Worm (Caenorhabditis elegans) whole organism, L2 larva: ENCODE data around the gene nmy-1.

ENCODE experiments used
- ZK546.5 ChIP-seq: sonication (generic microtip); optimal IDR thresholded peaks from 2 replicates; lab custom pipeline; 2017; ENCODE audit warnings: missing biosample characterization, missing genetic modification characterization
- aly-2 ChIP-seq: fragments of 150-350 bp; optimal IDR thresholded peaks from 2 replicates; lab custom pipeline; 2014; ENCODE audit warnings: missing biosample characterization, missing genetic modification characterization
- dmd-4 ChIP-seq: sonication (generic microtip); optimal IDR thresholded peaks from 2 replicates; lab custom pipeline; 2017; ENCODE audit warnings: missing biosample characterization, missing genetic modification characterization
- elt-1 ChIP-seq: fragments of 150-350 bp; optimal IDR thresholded peaks from 2 replicates; lab custom pipeline; 2014; ENCODE audit warnings: missing biosample characterization, missing genetic modification characterization
- nhr-10 ChIP-seq: sonication (generic microtip); optimal IDR thresholded peaks from 2 replicates; lab custom pipeline; 2017; ENCODE audit warnings: missing biosample characterization, missing genetic modification characterization
- nhr-237 ChIP-seq: fragments of 150-350 bp; optimal IDR thresholded peaks from 2 replicates; lab custom pipeline; 2014; ENCODE audit warnings: missing biosample characterization, missing genetic modification characterization
- nhr-6 ChIP-seq: fragments of 150-350 bp; optimal IDR thresholded peaks from 2 replicates; lab custom pipeline; 2014; ENCODE audit warnings: missing biosample characterization, missing genetic modification characterization
- snpc-4 ChIP-seq: fragments of 150-350 bp; optimal IDR thresholded peaks from 2 replicates; lab custom pipeline; 2014; ENCODE audit warnings: missing biosample characterization, missing genetic modification characterization
- unc-39 ChIP-seq: fragments of 150-350 bp; optimal IDR thresholded peaks from 2 replicates; lab custom pipeline; 2014; ENCODE audit warnings: missing biosample characterization, missing genetic modification characterization
- unc-62 ChIP-seq: fragments of 150-350 bp; optimal IDR thresholded peaks from 2 replicates; lab custom pipeline; 2014; ENCODE audit warnings: missing biosample characterization, missing genetic modification reagents, missing genetic modification characterization
- ztf-11 ChIP-seq: sonication (generic microtip); optimal IDR thresholded peaks from 2 replicates; lab custom pipeline; 2017; ENCODE audit warnings: missing biosample characterization, missing genetic modification characterization

- TF ChIP-seq nhr-6 (no peak), elt-1 (no peak), nhr-237 (tag; lab: Kevin White, UChicago) (no peak), unc-39 (no peak), ZK546.5 (tag; lab: Kevin White, UChicago) (no peak), nhr-10 (no peak), dmd-4 (tag; lab: Kevin White, UChicago) (no peak), aly-2 (tag; lab: Kevin White, UChicago) (no peak), ztf-11 (no peak), unc-62 (GFP tag; lab: Kevin White, UChicago) (no peak), snpc-4 (tag; lab: Kevin White, UChicago) (no peak)
Observed at ce11 chrX:2940572-2940971, 31.2 kb downstream of the nmy-1 start, which contains the start of gene pfk-1.1.
